Fruit fly (Drosophila melanogaster) whole organism: Measurements from ENCODE around the gene CG9288.

Source experiments
- CG8478 ChIP-seq: fragments of >200 bp; optimal IDR thresholded peaks from 2 replicates; lab custom pipeline; 2018; ENCODE audit warnings: inconsistent platforms
- pan ChIP-seq: fragments of >200 bp; optimal IDR thresholded peaks from 2 replicates; lab custom pipeline; 2017

dm6 chr3R:13785895-13786294, 6.5 kb downstream of the CG9288 start:
- TF ChIP-seq pan (lab: Kevin White, UChicago), result no peak
- TF ChIP-seq CG8478 (lab: Kevin White, UChicago), result no peak
